Worm (Caenorhabditis elegans) whole organism, young adult: ENCODE measurements around the gene rpn-1.

Source experiments
- B0035.1 ChIP-seq: sonication (generic microtip); optimal IDR thresholded peaks from 2 replicates; lab custom pipeline; 2016; ENCODE audit warnings: missing genetic modification characterization, mild to moderate bottlenecking, missing compliant biosample characterization, missing genotype, missing genetic modification reagents
- B0336.3 ChIP-seq: fragments of 200-800 bp; sonication (Bioruptor generic); IDR thresholded peaks from 2 replicates; pipeline ENCODE4 v1.3.6; 2022; ENCODE audit warnings: missing genetic modification characterization, missing compliant biosample characterization
- D2030.7 ChIP-seq: fragments of 200-800 bp; sonication (Bioruptor generic); IDR thresholded peaks from 2 replicates; pipeline ENCODE4 v1.3.6; 2022; ENCODE audit warnings: missing genetic modification reagents, missing genetic modification characterization, missing compliant biosample characterization
- F23B12.7 ChIP-seq: sonication (generic microtip); optimal IDR thresholded peaks from 2 replicates; lab custom pipeline; 2017; ENCODE audit warnings: missing genetic modification characterization, mild to moderate bottlenecking, missing compliant biosample characterization, antibody characterized with exemption, moderate library complexity; ENCODE audit not compliant: insufficient read depth
- F33H1.4 ChIP-seq: fragments of 200-800 bp; sonication (Bioruptor generic); IDR thresholded peaks from 2 replicates; pipeline ENCODE4 v1.3.6; 2022; ENCODE audit warnings: missing genetic modification reagents, missing genetic modification characterization, missing compliant biosample characterization
- F49E8.2 ChIP-seq: sonication (generic microtip); optimal IDR thresholded peaks from 3 replicates; lab custom pipeline; 2017; ENCODE audit warnings: missing genetic modification characterization, mild to moderate bottlenecking, missing compliant biosample characterization, antibody characterized with exemption, moderate library complexity; ENCODE audit not compliant: insufficient read depth
- F55B11.4 ChIP-seq: sonication (generic microtip); optimal IDR thresholded peaks from 2 replicates; lab custom pipeline; 2016; ENCODE audit warnings: missing compliant biosample characterization, missing genetic modification characterization, borderline replicate concordance; ENCODE audit not compliant: insufficient read depth
- F57A8.1 ChIP-seq: fragments of 200-800 bp; sonication (Bioruptor generic); optimal IDR thresholded peaks from 2 replicates; lab custom pipeline; 2018; ENCODE audit warnings: mild to moderate bottlenecking, missing genetic modification characterization, moderate library complexity, missing compliant biosample characterization
- K11D2.4 ChIP-seq: fragments of 200-800 bp; sonication (Bioruptor generic); IDR thresholded peaks from 2 replicates; pipeline ENCODE4 v1.3.6; 2022; ENCODE audit warnings: missing genetic modification reagents, missing genetic modification characterization, missing compliant biosample characterization
- K12H6.12 ChIP-seq: fragments of 200-800 bp; sonication (Bioruptor generic); optimal IDR thresholded peaks from 2 replicates; lab custom pipeline; 2018; ENCODE audit warnings: mild to moderate bottlenecking, missing genetic modification characterization, missing compliant biosample characterization
- Y53F4B.3 ChIP-seq: fragments of 200-800 bp; sonication (Bioruptor generic); IDR thresholded peaks from 2 replicates; pipeline ENCODE4 v1.3.6; 2022; ENCODE audit warnings: missing genetic modification reagents, missing genetic modification characterization, missing compliant biosample characterization
- Y56A3A.18 ChIP-seq: fragments of 200-800 bp; sonication (Bioruptor generic); IDR thresholded peaks from 2 replicates; pipeline ENCODE4 v1.3.6; 2022; ENCODE audit warnings: missing genetic modification reagents, missing genetic modification characterization, missing compliant biosample characterization
- Y67H2A.10 ChIP-seq: fragments of 200-800 bp; sonication (Bioruptor generic); conservative IDR thresholded peaks from 2 replicates; pipeline ENCODE4 v1.3.6; 2022; ENCODE audit warnings: missing genetic modification reagents, missing genetic modification characterization, missing compliant biosample characterization
- Y79H2A.3 ChIP-seq: fragments of 200-800 bp; sonication (Bioruptor generic); conservative IDR thresholded peaks from 2 replicates; pipeline ENCODE4 v1.3.6; 2022; ENCODE audit warnings: missing genetic modification reagents, missing genetic modification characterization, missing compliant biosample characterization
- ZK185.1 ChIP-seq: sonication (generic microtip); optimal IDR thresholded peaks from 2 replicates; lab custom pipeline; 2016; ENCODE audit warnings: mild to moderate bottlenecking, missing genetic modification characterization, missing compliant biosample characterization; ENCODE audit not compliant: poor library complexity, severe bottlenecking
- aptf-2 ChIP-seq: fragments of 200-800 bp; sonication (Bioruptor generic); conservative IDR thresholded peaks from 2 replicates; pipeline ENCODE4 v1.3.6; 2022; ENCODE audit warnings: missing genetic modification reagents, missing genetic modification characterization, missing compliant biosample characterization
- athp-1 ChIP-seq: sonication (generic microtip); optimal IDR thresholded peaks from 2 replicates; lab custom pipeline; 2017; ENCODE audit warnings: mild to moderate bottlenecking, missing genetic modification characterization, missing compliant biosample characterization
- attf-5 ChIP-seq: fragments of 200-800 bp; sonication (Bioruptor generic); optimal IDR thresholded peaks from 2 replicates; lab custom pipeline; 2018; ENCODE audit warnings: mild to moderate bottlenecking, missing genetic modification characterization, missing compliant biosample characterization
- ceh-27 ChIP-seq: fragments of 200-800 bp; sonication (Bioruptor generic); optimal IDR thresholded peaks from 2 replicates; lab custom pipeline; 2018; ENCODE audit warnings: mild to moderate bottlenecking, missing genetic modification characterization, moderate library complexity, missing compliant biosample characterization
- ceh-40 ChIP-seq: fragments of 200-800 bp; sonication (Bioruptor generic); IDR thresholded peaks from 2 replicates; pipeline ENCODE4 v1.3.6; 2022; ENCODE audit warnings: missing genetic modification characterization, missing compliant biosample characterization
- ceh-58 ChIP-seq: fragments of 200-800 bp; sonication (Bioruptor generic); IDR thresholded peaks from 2 replicates; pipeline ENCODE4 v1.3.6; 2022; ENCODE audit warnings: missing genetic modification characterization, missing compliant biosample characterization
- ceh-79 ChIP-seq: sonication (generic microtip); optimal IDR thresholded peaks from 2 replicates; lab custom pipeline; 2017; ENCODE audit warnings: mild to moderate bottlenecking, missing genetic modification characterization, missing compliant biosample characterization
- dpl-1 ChIP-seq: fragments of 150-350 bp; optimal IDR thresholded peaks from 2 replicates; lab custom pipeline; 2014; ENCODE audit warnings: missing biosample characterization, missing genetic modification reagents, missing genetic modification characterization
- egl-18 ChIP-seq: fragments of 200-800 bp; sonication (Bioruptor generic); IDR thresholded peaks from 2 replicates; pipeline ENCODE4 v1.3.6; 2022; ENCODE audit warnings: missing genetic modification reagents, missing genetic modification characterization, missing compliant biosample characterization
- egl-44 ChIP-seq: fragments of 200-800 bp; sonication (Bioruptor generic); IDR thresholded peaks from 2 replicates; pipeline ENCODE4 v1.3.6; 2022; ENCODE audit warnings: missing genetic modification reagents, missing genetic modification characterization, missing compliant biosample characterization
- ekl-4 ChIP-seq: fragments of 200-800 bp; sonication (Bioruptor generic); IDR thresholded peaks from 2 replicates; pipeline ENCODE4 v1.3.6; 2022; ENCODE audit warnings: missing genetic modification reagents, missing genetic modification characterization, missing compliant biosample characterization
- gei-17 ChIP-seq: fragments of 200-800 bp; sonication (Bioruptor generic); optimal IDR thresholded peaks from 2 replicates; lab custom pipeline; 2018; ENCODE audit warnings: mild to moderate bottlenecking, missing genetic modification characterization, missing compliant biosample characterization
- him-1 ChIP-seq: sonication (generic microtip); optimal IDR thresholded peaks from 2 replicates; lab custom pipeline; 2016; ENCODE audit warnings: missing genotype, missing genetic modification reagents, missing genetic modification characterization, missing compliant biosample characterization
- hlh-26 ChIP-seq: fragments of 200-800 bp; sonication (Bioruptor generic); conservative IDR thresholded peaks from 2 replicates; pipeline ENCODE4 v1.3.6; 2022; ENCODE audit warnings: missing genetic modification reagents, missing genetic modification characterization, missing compliant biosample characterization
- hmg-1.2 ChIP-seq: fragments of 200-800 bp; sonication (Bioruptor generic); IDR thresholded peaks from 2 replicates; pipeline ENCODE4 v1.3.6; 2022; ENCODE audit warnings: missing genetic modification reagents, missing genetic modification characterization, missing compliant biosample characterization
- hrde-1 ChIP-seq: sonication (generic microtip); optimal IDR thresholded peaks from 2 replicates; lab custom pipeline; 2016; ENCODE audit warnings: missing genetic modification characterization, mild to moderate bottlenecking, missing compliant biosample characterization, moderate library complexity, missing genotype, missing genetic modification reagents, borderline replicate concordance
- hsf-1 ChIP-seq: fragments of 200-800 bp; sonication (Bioruptor generic); IDR thresholded peaks from 2 replicates; pipeline ENCODE4 v1.3.6; 2022; ENCODE audit warnings: missing genetic modification reagents, missing genetic modification characterization, missing compliant biosample characterization
- lir-1 ChIP-seq: fragments of 200-800 bp; sonication (Bioruptor generic); conservative IDR thresholded peaks from 2 replicates; pipeline ENCODE4 v1.3.6; 2022; ENCODE audit warnings: missing genetic modification reagents, missing genetic modification characterization, missing compliant biosample characterization
- lsl-1 ChIP-seq: fragments of 200-800 bp; sonication (Bioruptor generic); optimal IDR thresholded peaks from 2 replicates; lab custom pipeline; 2018; ENCODE audit warnings: mild to moderate bottlenecking, missing genetic modification characterization, moderate library complexity, missing compliant biosample characterization
- madf-10 ChIP-seq: sonication (generic microtip); optimal IDR thresholded peaks from 2 replicates; lab custom pipeline; 2016; ENCODE audit warnings: mild to moderate bottlenecking, missing genetic modification characterization, missing compliant biosample characterization
- nfya-2 ChIP-seq: fragments of 200-800 bp; sonication (Bioruptor generic); IDR thresholded peaks from 2 replicates; pipeline ENCODE4 v1.3.6; 2022; ENCODE audit warnings: missing genetic modification reagents, missing genetic modification characterization, missing compliant biosample characterization
- nhr-179 ChIP-seq: sonication (generic microtip); optimal IDR thresholded peaks from 2 replicates; lab custom pipeline; 2016; ENCODE audit warnings: mild to moderate bottlenecking, missing genetic modification characterization, missing compliant biosample characterization
- nhr-27 ChIP-seq: fragments of 200-800 bp; sonication (Bioruptor generic); optimal IDR thresholded peaks from 2 replicates; lab custom pipeline; 2018; ENCODE audit warnings: mild to moderate bottlenecking, missing genetic modification characterization, moderate library complexity, missing compliant biosample characterization
- pha-4 ChIP-seq: fragments of 150-350 bp; sonication (generic microtip); optimal IDR thresholded peaks from 2 replicates; lab custom pipeline; 2014; ENCODE audit warnings: missing biosample characterization, missing genetic modification reagents, missing genetic modification characterization
- sdz-38 ChIP-seq: sonication (generic microtip); optimal IDR thresholded peaks from 2 replicates; lab custom pipeline; 2016; ENCODE audit warnings: missing genotype, missing genetic modification characterization, missing compliant biosample characterization
- snpc-4 ChIP-seq, 5 experiments: fragments of 150-350 bp in 1 of 5; sonication (generic microtip) in 4 of 5; optimal IDR thresholded peaks; 2 replicates each; lab custom pipeline; 2014 to 2018; ENCODE audit warnings: missing genetic modification characterization in 5 of 5, missing biosample characterization in 3 of 5, antibody characterized with exemption in 2 of 5, mild to moderate bottlenecking in 2 of 5, missing compliant biosample characterization in 2 of 5, missing genotype in 2 of 5, moderate library complexity in 2 of 5, missing genetic modification reagents in 1 of 5
- somi-1 ChIP-seq: fragments of 200-800 bp; sonication (Bioruptor generic); optimal IDR thresholded peaks from 2 replicates; lab custom pipeline; 2018; ENCODE audit warnings: mild to moderate bottlenecking, missing genetic modification characterization, missing compliant biosample characterization
- tbp1 ChIP-seq: fragments of 200-800 bp; sonication (Bioruptor generic); optimal IDR thresholded peaks from 2 replicates; lab custom pipeline; 2018; ENCODE audit warnings: mild to moderate bottlenecking, missing genetic modification characterization, missing compliant biosample characterization
- ztf-18 ChIP-seq: sonication (generic microtip); optimal IDR thresholded peaks from 2 replicates; lab custom pipeline; 2016; ENCODE audit warnings: missing genotype, mild to moderate bottlenecking, missing genetic modification characterization, missing compliant biosample characterization
- ztf-25 ChIP-seq: fragments of 200-800 bp; sonication (Bioruptor generic); IDR thresholded peaks from 2 replicates; pipeline ENCODE4 v1.3.6; 2022; ENCODE audit warnings: missing genetic modification reagents, missing genetic modification characterization, missing compliant biosample characterization
- ztf-26 ChIP-seq: sonication (generic microtip); optimal IDR thresholded peaks from 2 replicates; lab custom pipeline; 2017; ENCODE audit warnings: missing genetic modification characterization, missing compliant biosample characterization
- ztf-28 ChIP-seq: fragments of 200-800 bp; sonication (Bioruptor generic); IDR thresholded peaks from 2 replicates; pipeline ENCODE4 v1.3.6; 2022; ENCODE audit warnings: missing genetic modification reagents, missing genetic modification characterization, missing compliant biosample characterization
- ztf-3 ChIP-seq: fragments of 200-800 bp; sonication (Bioruptor generic); optimal IDR thresholded peaks from 2 replicates; lab custom pipeline; 2018; ENCODE audit warnings: mild to moderate bottlenecking, missing genetic modification characterization, missing compliant biosample characterization

The rpn-1 gene

ce11 chrIV:6916831-6917230 is 7.1 kb upstream of the rpn-1 start (continued):
- TF ChIP-seq F55B11.4 (tag; lab: Kevin White, UChicago) (no peak), lsl-1 (GFP tag; lab: Kevin White, UChicago) (no peak), F23B12.7 (tag; lab: Kevin White, UChicago) (no peak), ekl-4 (no peak), nhr-27 (tag; lab: Kevin White, UChicago) (no peak), aptf-2 (GFP tag; lab: Robert Waterston, UW) (no peak), K12H6.12 (no peak), Y79H2A.3 (no peak), hmg-1.2 (GFP tag; lab: Robert Waterston, UW) (peak; percentile 28; the same call in 1 of the 2 replicates), ceh-58 (GFP tag; lab: Robert Waterston, UW) (no peak), pha-4 (tag; lab: Kevin White, UChicago) (no peak), egl-18 (no peak), F57A8.1 (GFP tag; lab: Kevin White, UChicago) (no peak), ceh-27 (GFP tag; lab: Kevin White, UChicago) (no peak), ztf-3 (GFP tag; lab: Kevin White, UChicago) (no peak), K11D2.4 (GFP tag; lab: Robert Waterston, UW) (no peak), hsf-1 (GFP tag; lab: Robert Waterston, UW) (no peak), nhr-179 (tag; lab: Kevin White, UChicago) (no peak), ztf-18 (tag; lab: Kevin White, UChicago) (no peak), snpc-4 (GFP tag; optimal IDR thresholded peaks at IDR 0.05; lab: Kevin White, UChicago) (no peak), snpc-4 (tag; optimal IDR thresholded peaks at IDR 0.05; lab: Kevin White, UChicago) (peak in 2 of 4 experiments; percentile 35 to 56), ceh-79 (tag; lab: Kevin White, UChicago) (no peak), F49E8.2 (tag; lab: Kevin White, UChicago) (peak; percentile 4), B0035.1 (no peak), B0336.3 (GFP tag; lab: Robert Waterston, UW) (no peak), sdz-38 (tag; lab: Kevin White, UChicago) (no peak), athp-1 (no peak), F33H1.4 (0 out of 2 replicates have a peak, but pooled peaks have one; percentile 20), ZK185.1 (tag; lab: Kevin White, UChicago) (no peak), somi-1 (GFP tag; lab: Kevin White, UChicago) (no peak), Y53F4B.3 (GFP tag; lab: Robert Waterston, UW) (no peak), madf-10 (tag; lab: Kevin White, UChicago) (no peak), him-1 (tag; lab: Kevin White, UChicago) (peak; percentile 64), ztf-28 (no peak), nfya-2 (GFP tag; lab: Robert Waterston, UW) (no peak), hlh-26 (GFP tag; lab: Robert Waterston, UW) (no peak), lir-1 (GFP tag; lab: Robert Waterston, UW) (no peak), Y56A3A.18 (GFP tag; lab: Robert Waterston, UW) (peak; percentile 70; the same call in 1 of the 2 replicates), tbp1 (GFP tag; lab: Kevin White, UChicago) (no peak), attf-5 (no peak), Y67H2A.10 (GFP tag; lab: Robert Waterston, UW) (no peak), ztf-25 (GFP tag; lab: Robert Waterston, UW) (no peak), ceh-40 (GFP tag; lab: Robert Waterston, UW) (no peak), hrde-1 (tag; lab: Kevin White, UChicago) (peak; percentile 25), egl-44 (GFP tag; lab: Robert Waterston, UW) (no peak), ztf-26 (tag; lab: Kevin White, UChicago) (no peak), D2030.7 (no peak), gei-17 (GFP tag; lab: Kevin White, UChicago) (no peak), dpl-1 (GFP tag; lab: Kevin White, UChicago) (no peak)
